Worm (Caenorhabditis elegans): ENCODE data around the gene fbxa-215.
A peak's percentile ranks its signal among the peaks of the same experiment; 100 is the strongest.

The fbxa-215 gene

ce11 chrIV:13666849-13667430, at the start of gene fbxa-215:
fbxa-215 (minus strand) TSS chrIV:13666909.
- TF ChIP-seq nhr-28 (tag; optimal IDR thresholded peaks at IDR 0.05) (no peak), snpc-1.2 (GFP tag; IDR thresholded peaks at IDR 0.05) (peak; percentile 70; the same call in 1 of the 2 replicates)

ce11 chrIV:13716279-13716678, 49.6 kb upstream of the fbxa-215 start, which contains the start of gene C47A4.1:
C47A4.1 (minus strand) TSS chrIV:13716379.
- no peak for TF ChIP-seq ceh-82 (tag; optimal IDR thresholded peaks at IDR 0.05)
- no peak for TF ChIP-seq F10B5.3 (tag; optimal IDR thresholded peaks at IDR 0.05)
- TF ChIP-seq fos-1 (tag; optimal IDR thresholded peaks at IDR 0.05), result no peak
- no peak for TF ChIP-seq egl-43 (GFP tag; IDR thresholded peaks at IDR 0.05)
- no peak for TF ChIP-seq attf-4 (tag; optimal IDR thresholded peaks at IDR 0.05)
- TF ChIP-seq unc-62 (GFP tag; optimal IDR thresholded peaks at IDR 0.05 in 1 of 2), result no peak
- TF ChIP-seq unc-62 (tag; optimal IDR thresholded peaks at IDR 0.05), result no peak
- no peak for TF ChIP-seq R02D3.7 (tag; optimal IDR thresholded peaks at IDR 0.05)

- TF ChIP-seq fos-1 (tag; optimal IDR thresholded peaks at IDR 0.05) (no peak), lin-38 (GFP tag; IDR thresholded peaks at IDR 0.05) (no peak), lir-3 (tag; optimal IDR thresholded peaks at IDR 0.05) (no peak), pqm-1 (tag; optimal IDR thresholded peaks at IDR 0.05) (no peak), madf-5 (GFP tag; IDR thresholded peaks at IDR 0.05) (no peak), Y105C5A.15 (GFP tag; IDR thresholded peaks at IDR 0.05) (no peak), ceh-44 (GFP tag; IDR thresholded peaks at IDR 0.05) (no peak)
These were observed 43.7 kb upstream of the fbxa-215 start for ce11 chrIV:13710367-13710766.

ce11 chrIV:13709069-13709640, 42.4 kb upstream of the fbxa-215 start:
- TF ChIP-seq nhr-111 (GFP tag; optimal IDR thresholded peaks at IDR 0.05) (no peak), T26A8.4 (GFP tag; IDR thresholded peaks at IDR 0.05) (no peak), ZK546.5 (tag; optimal IDR thresholded peaks at IDR 0.05) (no peak), F49E8.2 (tag; optimal IDR thresholded peaks at IDR 0.05; ENCODE audit: borderline replicate concordance) (peak; percentile 41), zag-1 (tag; optimal IDR thresholded peaks at IDR 0.05) (no peak), dpl-1 (GFP tag; optimal IDR thresholded peaks at IDR 0.05) (no peak), madf-9 (GFP tag; conservative IDR thresholded peaks at IDR 0.05) (no peak), set-16 (GFP tag; IDR thresholded peaks at IDR 0.05) (no peak), pha-4 (GFP tag; IDR thresholded peaks at IDR 0.05) (no peak), pha-4 (tag; optimal IDR thresholded peaks at IDR 0.05) (no peak), cey-2 (tag; optimal IDR thresholded peaks at IDR 0.05; ENCODE audit: borderline replicate concordance, insufficient read depth) (no peak), snpc-1.2 (GFP tag; IDR thresholded peaks at IDR 0.05) (peak; percentile 98), nhr-25 (tag; optimal IDR thresholded peaks at IDR 0.05; ENCODE audit: borderline replicate concordance, insufficient read depth) (no peak)

- TF ChIP-seq T26A8.4 (GFP tag; IDR thresholded peaks at IDR 0.05), result no peak
- TF ChIP-seq T20F7.1 (GFP tag; optimal IDR thresholded peaks at IDR 0.05), result no peak
- no peak for TF ChIP-seq saeg-2 (GFP tag; IDR thresholded peaks at IDR 0.05)
- TF ChIP-seq ces-1 (GFP tag; optimal IDR thresholded peaks at IDR 0.05), result no peak
- peak; percentile 63 for TF ChIP-seq nhr-28 (tag; optimal IDR thresholded peaks at IDR 0.05)
- no peak for TF ChIP-seq ceh-82 (tag; optimal IDR thresholded peaks at IDR 0.05)
- TF ChIP-seq spr-1 (tag; optimal IDR thresholded peaks at IDR 0.05), result no peak
- no peak for TF ChIP-seq jun-1 (tag; optimal IDR thresholded peaks at IDR 0.05)
- TF ChIP-seq zfp-3 (GFP tag; conservative IDR thresholded peaks at IDR 0.05), result 0 out of 2 replicates have a peak, but pooled peaks have one; percentile 23
- TF ChIP-seq lim-7 (GFP tag; IDR thresholded peaks at IDR 0.05), result no peak
- no peak for TF ChIP-seq mdl-1 (tag; optimal IDR thresholded peaks at IDR 0.05)
- peak; percentile 78; the same call in 1 of the 2 replicates for TF ChIP-seq dmd-6 (GFP tag; IDR thresholded peaks at IDR 0.05)
- peak; percentile 81 for TF ChIP-seq dve-1 (tag; optimal IDR thresholded peaks at IDR 0.05; ENCODE audit: insufficient read depth)
- TF ChIP-seq egl-27 (tag; optimal IDR thresholded peaks at IDR 0.05), result no peak
- no peak for TF ChIP-seq hif-1 (tag; optimal IDR thresholded peaks at IDR 0.05)
- peak; percentile 97 for TF ChIP-seq tra-1 (GFP tag; IDR thresholded peaks at IDR 0.05)
- peak; percentile 68; the same call in 1 of the 2 replicates for TF ChIP-seq snpc-1.2 (GFP tag; IDR thresholded peaks at IDR 0.05)
- no peak for TF ChIP-seq lin-39 (tag; optimal IDR thresholded peaks at IDR 0.05)
- TF ChIP-seq nhr-48 (tag; optimal IDR thresholded peaks at IDR 0.05), result peak; percentile 58
These were observed 41.2 kb upstream of the fbxa-215 start for ce11 chrIV:13707894-13708293.
